Worm (Caenorhabditis elegans) whole organism, early embryonic: ENCODE measurements around the gene C49C3.9.

ENCODE experiments used
- F13C5.2 ChIP-seq: sonication (generic microtip); optimal IDR thresholded peaks from 2 replicates; lab custom pipeline; 2017; ENCODE audit warnings: mild to moderate bottlenecking, missing genetic modification characterization, inconsistent platforms, missing compliant biosample characterization
- ets-7 ChIP-seq: sonication (generic microtip); optimal IDR thresholded peaks from 2 replicates; lab custom pipeline; 2016; ENCODE audit warnings: missing genotype, missing genetic modification characterization, missing compliant biosample characterization
- hmbx-1 ChIP-seq: sonication (generic microtip); optimal IDR thresholded peaks from 2 replicates; lab custom pipeline; 2016; ENCODE audit warnings: mild to moderate bottlenecking, missing genetic modification characterization, missing compliant biosample characterization
- hmg-4 ChIP-seq: fragments of 200-800 bp; sonication (Bioruptor generic); optimal IDR thresholded peaks from 2 replicates; lab custom pipeline; 2018; ENCODE audit warnings: mild to moderate bottlenecking, missing genetic modification characterization, missing compliant biosample characterization
- tbx-11 ChIP-seq: fragments of 200-800 bp; sonication (Bioruptor generic); IDR thresholded peaks from 2 replicates; pipeline ENCODE4 v1.3.6; 2022; ENCODE audit warnings: missing genetic modification characterization, missing compliant biosample characterization
- tbx-37 ChIP-seq: fragments of 200-800 bp; sonication (Bioruptor generic); conservative IDR thresholded peaks from 2 replicates; pipeline ENCODE4 v1.3.6; 2022; ENCODE audit warnings: missing genetic modification reagents, missing genetic modification characterization, missing compliant biosample characterization

C49C3.9 gene

DNA sequence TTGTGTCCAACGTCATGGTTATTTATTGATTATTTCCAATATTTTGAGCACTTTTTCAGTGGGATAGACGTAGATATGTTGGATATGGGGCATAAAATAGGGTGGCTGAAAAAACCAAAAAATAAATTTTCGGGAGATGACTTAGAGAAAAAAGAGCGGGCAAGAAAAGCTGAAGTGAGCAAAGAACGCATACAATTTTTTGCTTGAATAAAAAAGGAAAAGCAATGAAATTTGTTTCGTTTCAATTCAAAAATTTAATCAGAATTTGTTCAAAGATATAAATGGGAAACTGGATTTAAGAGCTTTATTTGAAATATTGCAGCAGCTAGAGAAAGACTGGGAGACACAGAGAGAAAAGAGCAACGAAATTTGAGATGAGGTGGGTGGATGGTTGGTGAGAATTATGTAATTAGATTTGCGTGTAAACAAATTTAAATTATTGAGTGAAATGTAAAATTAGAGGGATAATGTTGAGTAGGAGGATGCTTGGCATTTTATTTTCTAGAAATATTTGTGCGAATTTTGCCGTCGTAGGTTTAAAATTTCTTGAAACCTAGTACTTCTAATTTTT is 50.4 kb downstream of the C49C3.9 start, which contains the start of the genes T28F3.11 and slc-17.4:
Gene T28F3.11 (minus strand): TSS at position 51 of the 571 bp plus-strand sequence.
Gene slc-17.4 (minus strand): TSS at position 105 of the 571 bp plus-strand sequence.
- TF ChIP-seq hmbx-1 (tag; lab: Kevin White, UChicago), result no peak
- no peak for TF ChIP-seq tbx-11 (GFP tag; lab: Robert Waterston, UW)
- no peak for TF ChIP-seq ets-7
- TF ChIP-seq F13C5.2, result no peak
- no peak for TF ChIP-seq hmg-4
- no peak for TF ChIP-seq tbx-37 (GFP tag; lab: Robert Waterston, UW)
